Fruit fly (Drosophila melanogaster): ENCODE data around the gene trx.

dm6 chr3R:14314554-14314953 is 27.9 kb upstream of the trx start, which contains the start of gene Crz:
- TF ChIP-seq rn (GFP tag; IDR thresholded peaks at IDR 0.05) (no peak), gl (tag; optimal IDR thresholded peaks at IDR 0.05) (no peak), Pif1B (GFP tag; optimal IDR thresholded peaks at IDR 0.05) (no peak), Pif1A (GFP tag; optimal IDR thresholded peaks at IDR 0.05) (no peak), CG32121 (GFP tag; IDR thresholded peaks at IDR 0.05) (no peak), CG8159 (tag; optimal IDR thresholded peaks at IDR 0.05) (no peak), CG13204 (GFP tag; optimal IDR thresholded peaks at IDR 0.05) (no peak), Snoo (tag; optimal IDR thresholded peaks at IDR 0.05) (no peak), CG9948 (tag; optimal IDR thresholded peaks at IDR 0.05) (no peak), CG14655 (GFP tag; optimal IDR thresholded peaks at IDR 0.05) (no peak), CG10348 (GFP tag; IDR thresholded peaks at IDR 0.05) (no peak), D1 (tag; optimal IDR thresholded peaks at IDR 0.05) (no peak), CG17806 (tag; optimal IDR thresholded peaks at IDR 0.05) (no peak), EcR (GFP tag; optimal IDR thresholded peaks at IDR 0.05) (no peak)
